Worm (Caenorhabditis elegans): ENCODE measurements around the gene ugt-5.

ugt-5 gene

DNA sequence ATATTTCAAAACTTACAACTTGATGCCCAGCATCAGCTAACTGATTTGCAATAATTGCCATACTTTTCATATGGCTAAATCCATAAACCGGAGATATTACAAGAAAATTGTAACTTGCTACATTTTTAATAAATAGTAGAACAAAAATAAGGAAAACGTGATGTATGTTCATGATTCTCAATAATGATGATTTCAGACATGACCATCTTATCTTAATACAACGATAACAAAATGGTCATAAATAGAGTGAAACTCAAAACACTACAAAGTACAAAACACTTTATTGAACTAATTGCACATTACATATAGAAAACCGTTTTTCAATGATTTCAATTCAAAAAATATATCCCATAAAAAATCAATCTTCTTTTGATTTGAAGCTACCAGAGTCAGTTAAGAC, at the start of gene ugt-5:
Gene ugt-5 (minus strand): TSS at position 214 of the 400 bp plus-strand sequence.
- TF ChIP-seq Y105C5A.15 (GFP tag; IDR thresholded peaks at IDR 0.05) (no peak), hlh-30 (tag; optimal IDR thresholded peaks at IDR 0.05; ENCODE audit: insufficient read depth) (peak; percentile 44), nhr-28 (tag; optimal IDR thresholded peaks at IDR 0.05) (peak; percentile 76), daf-16 (GFP tag; optimal IDR thresholded peaks at IDR 0.05) (no peak), daf-16 (tag; optimal IDR thresholded peaks at IDR 0.05) (peak; percentile 82), pqm-1 (tag; optimal IDR thresholded peaks at IDR 0.05) (peak; percentile 24), saeg-2 (GFP tag; IDR thresholded peaks at IDR 0.05) (no peak), dve-1 (tag; optimal IDR thresholded peaks at IDR 0.05; ENCODE audit: insufficient read depth) (peak; percentile 34), ceh-28 (tag; optimal IDR thresholded peaks at IDR 0.05) (no peak), nhr-77 (tag; optimal IDR thresholded peaks at IDR 0.05) (peak; percentile 18), hlh-11 (tag; optimal IDR thresholded peaks at IDR 0.05) (peak; percentile 20)

DNA sequence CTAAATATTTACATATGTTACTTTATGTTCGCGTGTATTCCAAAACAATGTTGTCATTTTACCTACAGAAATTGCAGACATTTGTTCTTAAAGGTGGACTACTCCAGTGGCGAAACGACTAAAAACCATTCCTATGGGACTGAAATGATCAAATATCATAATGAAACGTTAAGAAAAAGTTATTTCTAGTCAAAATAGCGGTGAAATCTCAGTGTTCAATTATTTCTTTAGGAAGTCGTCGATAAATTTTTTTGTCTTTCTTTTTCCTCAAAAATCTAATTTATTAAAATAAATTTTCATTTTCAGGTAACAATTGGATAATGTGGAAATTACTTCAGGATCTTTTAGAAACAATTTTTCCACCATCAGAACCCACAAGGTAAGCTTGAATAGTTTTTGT, 42.6 kb upstream of the ugt-5 start, which contains the start of gene C44H9.4:
Gene C44H9.4 (plus strand): TSS at position 301 of the 400 bp plus-strand sequence.
- TF ChIP-seq sdz-12 (GFP tag; optimal IDR thresholded peaks at IDR 0.05): no peak

DNA sequence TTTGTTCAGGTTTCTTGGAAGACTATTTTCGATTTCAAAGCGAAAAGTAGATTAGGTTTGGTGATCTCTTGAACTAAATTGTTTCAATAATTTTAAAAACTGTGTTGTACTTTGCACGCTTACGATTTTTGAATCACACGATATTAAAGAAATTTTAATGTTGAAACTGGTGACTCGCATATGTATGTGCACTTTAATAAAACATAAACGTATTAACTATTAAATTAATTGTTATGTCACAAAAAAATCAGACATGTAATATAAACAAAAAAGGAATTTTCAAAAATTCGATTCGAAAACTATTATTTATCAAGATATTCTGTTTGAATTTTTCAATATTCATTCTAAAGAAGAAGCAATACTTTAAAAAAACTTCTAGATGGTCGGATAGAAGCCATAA, 34.5 kb upstream of the ugt-5 start, which contains the start of gene ugt-15:
Gene ugt-15 (plus strand): TSS at position 301 of the 400 bp plus-strand sequence.
- TF ChIP-seq nhr-25 (tag; optimal IDR thresholded peaks at IDR 0.05; ENCODE audit: borderline replicate concordance, insufficient read depth): no peak
- TF ChIP-seq fkh-10 (GFP tag; optimal IDR thresholded peaks at IDR 0.05): no peak
- no peak for TF ChIP-seq nhr-111 (GFP tag; optimal IDR thresholded peaks at IDR 0.05)
- TF ChIP-seq lin-1 (GFP tag; IDR thresholded peaks at IDR 0.05): no peak
- TF ChIP-seq ceh-28 (tag; optimal IDR thresholded peaks at IDR 0.05): no peak
- TF ChIP-seq aha-1 (tag): no peak
- TF ChIP-seq lin-15B (tag; optimal IDR thresholded peaks at IDR 0.05): no peak
- TF ChIP-seq ZK337.2 (GFP tag; IDR thresholded peaks at IDR 0.05): no peak
- TF ChIP-seq dmd-9 (GFP tag; IDR thresholded peaks at IDR 0.05): no peak
- no peak for TF ChIP-seq nhr-102 (tag; optimal IDR thresholded peaks at IDR 0.05)
- TF ChIP-seq ceh-82 (tag; optimal IDR thresholded peaks at IDR 0.05): no peak

DNA sequence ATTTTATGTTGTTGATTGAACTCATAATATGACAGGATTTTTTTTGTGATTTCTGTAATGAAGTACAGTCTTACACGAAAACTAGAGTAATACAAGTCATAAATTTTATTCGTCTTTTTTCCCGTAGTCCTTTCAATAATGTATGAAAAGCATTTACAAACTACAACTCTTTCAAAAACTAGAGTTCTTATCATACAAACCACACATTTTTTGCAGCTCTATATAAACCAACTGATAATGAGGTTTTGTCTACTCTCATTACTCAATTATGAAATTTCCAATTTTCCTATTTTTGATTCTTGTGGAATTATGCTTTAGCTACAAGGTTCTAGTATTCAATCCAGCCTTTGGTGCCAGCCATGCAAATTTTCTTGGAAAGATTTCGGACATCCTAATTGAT, 32.0 kb upstream of the ugt-5 start, which contains the start of gene ugt-16:
Gene ugt-16 (plus strand): TSS at position 248 of the 400 bp plus-strand sequence.
- no peak for TF ChIP-seq lin-15B (tag; optimal IDR thresholded peaks at IDR 0.05)
- TF ChIP-seq unc-62 (GFP tag; optimal IDR thresholded peaks at IDR 0.05 in 1 of 2): peak in 1 of 2 experiments; percentile 6
- TF ChIP-seq unc-62 (tag; optimal IDR thresholded peaks at IDR 0.05): no peak
- no peak for TF ChIP-seq dve-1 (tag; optimal IDR thresholded peaks at IDR 0.05; ENCODE audit: insufficient read depth)
- peak; percentile 10 for TF ChIP-seq nhr-102 (tag; optimal IDR thresholded peaks at IDR 0.05)
- TF ChIP-seq pqm-1 (tag; optimal IDR thresholded peaks at IDR 0.05): peak; percentile 50
- TF ChIP-seq daf-16 (GFP tag; optimal IDR thresholded peaks at IDR 0.05): no peak
- TF ChIP-seq daf-16 (tag; optimal IDR thresholded peaks at IDR 0.05): peak; percentile 2
- peak; percentile 24; the same call in 1 of the 2 replicates for TF ChIP-seq dmd-6 (GFP tag; IDR thresholded peaks at IDR 0.05)
- TF ChIP-seq nhr-28 (tag; optimal IDR thresholded peaks at IDR 0.05): peak; percentile 77
- TF ChIP-seq nhr-77 (tag; optimal IDR thresholded peaks at IDR 0.05): peak; percentile 19
- no peak for TF ChIP-seq cey-2 (tag; optimal IDR thresholded peaks at IDR 0.05; ENCODE audit: borderline replicate concordance, insufficient read depth)

DNA sequence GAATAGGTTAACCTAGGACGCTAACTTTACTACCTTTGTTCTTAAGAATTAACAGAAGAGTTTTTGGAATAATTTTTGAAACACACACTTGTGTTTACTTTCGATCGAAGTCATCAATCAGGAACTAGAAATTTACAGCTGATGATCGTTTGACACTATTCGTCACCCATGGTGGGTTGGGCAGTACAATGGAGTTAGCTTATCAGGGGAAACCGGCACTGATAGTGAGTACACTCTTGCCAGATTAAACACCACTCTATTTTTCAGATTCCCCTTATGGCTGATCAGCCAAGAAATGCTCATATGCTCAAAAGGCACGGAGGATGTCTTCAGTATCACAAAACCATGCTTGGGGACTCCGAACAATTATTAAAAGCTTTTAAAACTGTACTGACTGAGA, 29.3 kb upstream of the ugt-5 start:
- TF ChIP-seq lin-29 (GFP tag; IDR thresholded peaks at IDR 0.05) (no peak), daf-8 (GFP tag; IDR thresholded peaks at IDR 0.05) (no peak), nhr-28 (tag; optimal IDR thresholded peaks at IDR 0.05) (peak; percentile 77), pqm-1 (tag; optimal IDR thresholded peaks at IDR 0.05) (peak; percentile 54), dve-1 (tag; optimal IDR thresholded peaks at IDR 0.05; ENCODE audit: insufficient read depth) (peak; percentile 15), daf-16 (GFP tag; optimal IDR thresholded peaks at IDR 0.05) (no peak), daf-16 (tag; optimal IDR thresholded peaks at IDR 0.05) (peak; percentile 11), hlh-11 (tag; optimal IDR thresholded peaks at IDR 0.05) (peak; percentile 53), dmd-6 (GFP tag; IDR thresholded peaks at IDR 0.05) (peak; percentile 73), F49E8.2 (tag; optimal IDR thresholded peaks at IDR 0.05; ENCODE audit: borderline replicate concordance) (no peak)
